ENCODE assay signal across 3 fruit fly cellular contexts in genomic region chrX:10784330-10784778, dm6.
TF ChIP-seq lines count a peak whose summit lies in the region.

No protein-coding gene starts in this region.

TF ChIP-seq in whole organism, adult, 20 proteins besides CTCF, POLR2A, EP300 and RAD21 (continued from another document):
- no peak for TF ChIP-seq bab1 (GFP tag; optimal IDR thresholded peaks at IDR 0.05; lab: Kevin White, UChicago)

TF ChIP-seq in whole organism, embryonic, 481 proteins besides CTCF, POLR2A, EP300 and RAD21 (continued from another document):
- TF ChIP-seq sqz (GFP tag; optimal IDR thresholded peaks at IDR 0.05; lab: Kevin White, UChicago) = peak; percentile 87
- no peak for TF ChIP-seq Lpt (GFP tag; optimal IDR thresholded peaks at IDR 0.05; lab: Kevin White, UChicago)
- peak; percentile 55; the same call in 1 of the 2 replicates for TF ChIP-seq rib (GFP tag; IDR thresholded peaks at IDR 0.05; lab: Robert Waterston, UW)
- TF ChIP-seq ftz-f1 (GFP tag; optimal IDR thresholded peaks at IDR 0.05; lab: Kevin White, UChicago) = peak; percentile 55
- 0 out of 3 replicates have a peak, but pooled peaks have one; percentile 16 for TF ChIP-seq CG16813 (GFP tag; IDR thresholded peaks at IDR 0.05; lab: Robert Waterston, UW; ENCODE audit: partially characterized antibody)
- TF ChIP-seq MTF-1 (GFP tag; optimal IDR thresholded peaks at IDR 0.05; lab: Kevin White, UChicago; ENCODE audit: borderline replicate concordance) = peak; percentile 0
- no peak for TF ChIP-seq ssp (GFP tag; IDR thresholded peaks at IDR 0.05; lab: Robert Waterston, UW)
- TF ChIP-seq prd (optimal IDR thresholded peaks at IDR 0.05; lab: Kevin White, UChicago) = no peak
- TF ChIP-seq prd (GFP tag; IDR thresholded peaks at IDR 0.05; lab: Robert Waterston, UW) = peak; percentile 3; the same call in 1 of the 3 replicates
- TF ChIP-seq CG17328 (GFP tag; IDR thresholded peaks at IDR 0.05; lab: Robert Waterston, UW) = 0 out of 2 replicates have a peak, but pooled peaks have one; percentile 7
- TF ChIP-seq crol (GFP tag; IDR thresholded peaks at IDR 0.05; lab: Robert Waterston, UW) = peak; percentile 32; the same call in 1 of the 2 replicates
- peak; percentile 94 for TF ChIP-seq scrt (GFP tag; optimal IDR thresholded peaks at IDR 0.05; lab: Kevin White, UChicago)
- peak; percentile 18 for TF ChIP-seq Ets65A (GFP tag; lab: Kevin White, UChicago)
- TF ChIP-seq sd (tag; optimal IDR thresholded peaks at IDR 0.05; lab: Kevin White, UChicago) = peak; percentile 79
- peak; percentile 4 for TF ChIP-seq kah (GFP tag; optimal IDR thresholded peaks at IDR 0.05; lab: Kevin White, UChicago)
- no peak for TF ChIP-seq stc (GFP tag; IDR thresholded peaks at IDR 0.05; lab: Robert Waterston, UW)
- no peak for TF ChIP-seq CG16863 (GFP tag; optimal IDR thresholded peaks at IDR 0.05; lab: Kevin White, UChicago)
- peak; percentile 2 for TF ChIP-seq CG10543 (GFP tag; optimal IDR thresholded peaks at IDR 0.05; lab: Kevin White, UChicago)
- peak; percentile 12; the same call in 1 of the 2 replicates for TF ChIP-seq Rfx (GFP tag; IDR thresholded peaks at IDR 0.05; lab: Robert Waterston, UW)
- TF ChIP-seq Trl (optimal IDR thresholded peaks at IDR 0.05; lab: Kevin White, UChicago) = peak; percentile 81 to 89
- peak; percentile 1 for TF ChIP-seq Trl (GFP tag; optimal IDR thresholded peaks at IDR 0.05; lab: Kevin White, UChicago)
- 0 out of 2 replicates have a peak, but pooled peaks have one; percentile 22 for TF ChIP-seq CG13287 (GFP tag; IDR thresholded peaks at IDR 0.05; lab: Robert Waterston, UW; ENCODE audit: partially characterized antibody)
- peak in 1 of 2 experiments; percentile 98 for TF ChIP-seq Pdp1 (GFP tag; optimal IDR thresholded peaks at IDR 0.05; lab: Kevin White, UChicago)
- peak; percentile 30 for TF ChIP-seq nom (GFP tag; optimal IDR thresholded peaks at IDR 0.05; lab: Kevin White, UChicago)
- TF ChIP-seq C15 (GFP tag; IDR thresholded peaks at IDR 0.05; lab: Robert Waterston, UW) = no peak
- 0 out of 3 replicates have a peak, but pooled peaks have one; percentile 56 for TF ChIP-seq CG34224 (GFP tag; IDR thresholded peaks at IDR 0.05; lab: Robert Waterston, UW; ENCODE audit: partially characterized antibody)
- peak; percentile 97 for TF ChIP-seq Adf1 (GFP tag; IDR thresholded peaks at IDR 0.05; lab: Robert Waterston, UW)
- TF ChIP-seq CG14667 (GFP tag; IDR thresholded peaks at IDR 0.05; lab: Robert Waterston, UW) = no peak
- TF ChIP-seq BtbVII (GFP tag; optimal IDR thresholded peaks at IDR 0.05; lab: Kevin White, UChicago) = peak; percentile 55
- TF ChIP-seq CG15514 (GFP tag; optimal IDR thresholded peaks at IDR 0.05; lab: Kevin White, UChicago) = peak; percentile 30
- no peak for TF ChIP-seq hbn (GFP tag; IDR thresholded peaks at IDR 0.05; lab: Robert Waterston, UW; ENCODE audit: partially characterized antibody)
- 0 out of 2 replicates have a peak, but pooled peaks have one; percentile 25 for TF ChIP-seq CG32772 (GFP tag; IDR thresholded peaks at IDR 0.05; lab: Robert Waterston, UW)
- peak; percentile 0 for TF ChIP-seq sens (GFP tag; lab: Kevin White, UChicago)
- TF ChIP-seq Nf-YC (tag; optimal IDR thresholded peaks at IDR 0.05; lab: Kevin White, UChicago) = no peak
- TF ChIP-seq CG11695 (GFP tag; IDR thresholded peaks at IDR 0.05; lab: Robert Waterston, UW) = no peak
- peak; percentile 50 for TF ChIP-seq lilli (GFP tag; optimal IDR thresholded peaks at IDR 0.05; lab: Kevin White, UChicago)
- peak; percentile 12 for TF ChIP-seq corto (GFP tag; optimal IDR thresholded peaks at IDR 0.05; lab: Kevin White, UChicago)
- TF ChIP-seq CG12391 (tag; optimal IDR thresholded peaks at IDR 0.05; lab: Kevin White, UChicago) = no peak
- peak; percentile 63 for TF ChIP-seq yki (optimal IDR thresholded peaks at IDR 0.05; lab: Kevin White, UChicago)
- TF ChIP-seq unc-4 (GFP tag; IDR thresholded peaks at IDR 0.05; lab: Robert Waterston, UW; ENCODE audit: partially characterized antibody) = 0 out of 2 replicates have a peak, but pooled peaks have one; percentile 17
- no peak for TF ChIP-seq Dad (GFP tag; optimal IDR thresholded peaks at IDR 0.05; lab: Kevin White, UChicago)
- TF ChIP-seq D19A (tag; optimal IDR thresholded peaks at IDR 0.05; lab: Kevin White, UChicago) = peak; percentile 96
- TF ChIP-seq CG8290 (GFP tag; optimal IDR thresholded peaks at IDR 0.05; lab: Kevin White, UChicago) = no peak
- TF ChIP-seq CG8290 (tag; optimal IDR thresholded peaks at IDR 0.05; lab: Kevin White, UChicago) = peak in 1 of 2 experiments; percentile 21
- peak; percentile 2 for TF ChIP-seq CG7987 (GFP tag; optimal IDR thresholded peaks at IDR 0.05; lab: Kevin White, UChicago)
- peak; percentile 71 for TF ChIP-seq CG3163 (GFP tag; optimal IDR thresholded peaks at IDR 0.05; lab: Kevin White, UChicago)
- peak; percentile 8 for TF ChIP-seq Fer1 (GFP tag; optimal IDR thresholded peaks at IDR 0.05; lab: Kevin White, UChicago)
- peak; percentile 61; the same call in 1 of the 2 replicates for TF ChIP-seq CG32532 (GFP tag; IDR thresholded peaks at IDR 0.05; lab: Robert Waterston, UW)

TF ChIP-seq in whole organism, prepupa, 60 proteins besides CTCF, POLR2A, EP300 and RAD21 (continued from another document):
- TF ChIP-seq lz (GFP tag; optimal IDR thresholded peaks at IDR 0.05; lab: Kevin White, UChicago) (no peak), Hr38 (GFP tag; optimal IDR thresholded peaks at IDR 0.05; lab: Kevin White, UChicago) (no peak), Sox102F (GFP tag; optimal IDR thresholded peaks at IDR 0.05; lab: Kevin White, UChicago) (peak; percentile 47), Hr4 (GFP tag; optimal IDR thresholded peaks at IDR 0.05; lab: Kevin White, UChicago) (no peak), Hr39 (GFP tag; optimal IDR thresholded peaks at IDR 0.05; lab: Kevin White, UChicago) (no peak), CG6276 (GFP tag; optimal IDR thresholded peaks at IDR 0.05; lab: Kevin White, UChicago) (no peak), CG6854 (GFP tag; optimal IDR thresholded peaks at IDR 0.05; lab: Kevin White, UChicago) (peak; percentile 43), cyc (GFP tag; optimal IDR thresholded peaks at IDR 0.05; lab: Kevin White, UChicago) (no peak), CG10669 (GFP tag; optimal IDR thresholded peaks at IDR 0.05; lab: Kevin White, UChicago) (no peak), CG1621 (tag; optimal IDR thresholded peaks at IDR 0.05; lab: Kevin White, UChicago) (no peak), pdm3 (GFP tag; optimal IDR thresholded peaks at IDR 0.05; lab: Kevin White, UChicago) (no peak), Smox (GFP tag; optimal IDR thresholded peaks at IDR 0.05; lab: Kevin White, UChicago) (no peak), CG16779 (tag; optimal IDR thresholded peaks at IDR 0.05; lab: Kevin White, UChicago) (no peak)
